Fruit fly (Drosophila melanogaster): ENCODE data around the gene CG2961.

Gene CG2961

DNA sequence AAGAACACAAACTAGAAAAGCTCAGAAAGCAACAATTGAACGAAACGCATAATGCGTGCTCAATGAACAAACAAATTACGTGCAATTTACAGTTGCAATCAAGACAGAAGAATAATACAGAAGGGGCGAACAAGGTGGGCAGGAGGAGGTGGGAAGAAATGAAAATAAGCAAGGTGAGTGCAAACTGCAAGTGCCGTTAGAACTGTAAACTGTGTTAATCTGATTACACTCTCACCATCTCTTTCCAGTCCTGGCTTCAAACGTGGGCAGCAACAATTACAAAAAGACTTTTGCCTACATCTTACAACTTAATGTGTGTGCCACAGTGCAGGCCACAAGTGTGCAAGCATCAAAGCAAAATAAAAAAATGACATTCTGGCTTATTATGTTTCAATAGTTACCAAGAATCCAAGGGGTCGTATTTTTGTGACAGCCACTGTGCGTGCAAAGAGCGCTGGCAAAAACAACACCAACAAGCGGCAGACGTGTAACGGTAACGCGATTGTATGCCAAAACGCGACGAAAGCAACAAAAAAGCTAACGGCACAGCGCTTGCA is 22.5 kb downstream of the CG2961 start (continued):
- no peak for TF ChIP-seq fkh (GFP tag; optimal IDR thresholded peaks at IDR 0.05)
- TF ChIP-seq CG10669 (GFP tag; optimal IDR thresholded peaks at IDR 0.05) = peak; percentile 15
- TF ChIP-seq CG8632 (GFP tag; optimal IDR thresholded peaks at IDR 0.05) = peak; percentile 9
- TF ChIP-seq lz (GFP tag; optimal IDR thresholded peaks at IDR 0.05) = peak; percentile 38
- TF ChIP-seq CG6854 (GFP tag; optimal IDR thresholded peaks at IDR 0.05) = no peak
- no peak for TF ChIP-seq CG9139 (GFP tag; optimal IDR thresholded peaks at IDR 0.05)
- TF ChIP-seq CG6276 (GFP tag; optimal IDR thresholded peaks at IDR 0.05) = peak; percentile 41
- no peak for TF ChIP-seq Blimp-1 (GFP tag; optimal IDR thresholded peaks at IDR 0.05)
- TF ChIP-seq achi (GFP tag; optimal IDR thresholded peaks at IDR 0.05) = peak; percentile 22
- TF ChIP-seq CG6163 (GFP tag; IDR thresholded peaks at IDR 0.05) = peak; percentile 66; the same call in 2 of the 3 replicates
- TF ChIP-seq CG34406 (GFP tag; optimal IDR thresholded peaks at IDR 0.05) = peak; percentile 12
- peak in 1 of 2 experiments; percentile 27 for TF ChIP-seq salr (GFP tag; optimal IDR thresholded peaks at IDR 0.05)
- TF ChIP-seq fd59A (GFP tag; optimal IDR thresholded peaks at IDR 0.05) = no peak
- TF ChIP-seq CG11762 (GFP tag; optimal IDR thresholded peaks at IDR 0.05; ENCODE audit: insufficient read depth) = peak; percentile 0
- TF ChIP-seq OdsH (GFP tag; optimal IDR thresholded peaks at IDR 0.05) = peak; percentile 58
- TF ChIP-seq Lpt (GFP tag; optimal IDR thresholded peaks at IDR 0.05) = peak; percentile 22
- peak; percentile 21 for TF ChIP-seq Sox15 (GFP tag; optimal IDR thresholded peaks at IDR 0.05)
- TF ChIP-seq CG15336 (GFP tag; IDR thresholded peaks at IDR 0.05) = peak; percentile 64
- TF ChIP-seq CG11902 (GFP tag; optimal IDR thresholded peaks at IDR 0.05) = no peak
- no peak for TF ChIP-seq CG16779 (tag; optimal IDR thresholded peaks at IDR 0.05)
- TF ChIP-seq Eip93F (GFP tag; optimal IDR thresholded peaks at IDR 0.05) = no peak
- TF ChIP-seq Sox14 (GFP tag; optimal IDR thresholded peaks at IDR 0.05) = no peak

DNA sequence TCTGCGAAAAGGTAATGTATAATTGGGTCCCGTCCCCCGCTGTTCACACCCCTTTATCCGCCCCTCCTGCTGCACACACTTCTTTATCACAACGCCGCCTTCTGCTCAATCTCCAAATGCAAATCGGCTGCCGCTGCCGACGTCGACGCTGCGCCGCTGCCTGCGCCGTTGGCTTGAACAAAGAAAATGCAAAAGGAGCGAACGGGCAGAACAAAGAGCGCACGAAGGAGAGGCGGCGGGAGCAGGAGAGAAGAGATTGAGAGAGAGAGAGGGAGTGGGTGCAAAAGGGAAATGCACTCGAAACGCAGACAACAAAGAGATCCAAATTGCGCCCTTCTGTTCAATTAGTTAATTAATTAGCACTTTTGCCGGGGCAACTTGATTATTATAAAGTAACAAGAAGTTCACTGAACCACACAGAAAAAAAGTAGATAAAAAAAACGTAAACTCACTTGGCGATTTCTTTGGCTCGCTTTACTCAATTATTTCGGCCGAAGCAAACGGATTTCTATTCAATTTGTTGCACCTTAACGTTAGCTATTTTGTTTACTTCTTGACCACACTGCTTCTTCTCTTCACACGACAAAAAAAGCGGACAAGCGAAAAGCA is 23.2 kb downstream of the CG2961 start:
- no peak for TF ChIP-seq fkh (GFP tag; optimal IDR thresholded peaks at IDR 0.05)
- TF ChIP-seq Gug (GFP tag; IDR thresholded peaks at IDR 0.05) = no peak
- no peak for TF ChIP-seq esn (GFP tag; optimal IDR thresholded peaks at IDR 0.05)
- no peak for TF ChIP-seq Hr39 (GFP tag; optimal IDR thresholded peaks at IDR 0.05)
- TF ChIP-seq CG4318 (GFP tag; optimal IDR thresholded peaks at IDR 0.05) = no peak
- TF ChIP-seq dac (GFP tag; optimal IDR thresholded peaks at IDR 0.05) = no peak
- TF ChIP-seq Eip78C (GFP tag) = peak; percentile 63
- TF ChIP-seq CG11902 (GFP tag; optimal IDR thresholded peaks at IDR 0.05) = no peak
- TF ChIP-seq Ets96B (tag; optimal IDR thresholded peaks at IDR 0.05) = no peak
- peak; percentile 62 for TF ChIP-seq CG6163 (GFP tag; IDR thresholded peaks at IDR 0.05)
- TF ChIP-seq vri (GFP tag; optimal IDR thresholded peaks at IDR 0.05) = peak; percentile 12
- no peak for TF ChIP-seq CG1621 (tag; optimal IDR thresholded peaks at IDR 0.05)
- peak; percentile 66 for TF ChIP-seq svp (GFP tag)
- TF ChIP-seq CG6808 (GFP tag; optimal IDR thresholded peaks at IDR 0.05) = peak; percentile 20
- TF ChIP-seq CG3919 (GFP tag; optimal IDR thresholded peaks at IDR 0.05) = no peak
- no peak for TF ChIP-seq Lpt (GFP tag; optimal IDR thresholded peaks at IDR 0.05)
- TF ChIP-seq CG8119 (GFP tag; IDR thresholded peaks at IDR 0.05) = no peak
- TF ChIP-seq fd59A (GFP tag; optimal IDR thresholded peaks at IDR 0.05) = no peak
- no peak for TF ChIP-seq acj6 (GFP tag; optimal IDR thresholded peaks at IDR 0.05)
- no peak for TF ChIP-seq CG8319 (GFP tag; optimal IDR thresholded peaks at IDR 0.05)
- no peak for TF ChIP-seq Ets21C (GFP tag; optimal IDR thresholded peaks at IDR 0.05)
- no peak for TF ChIP-seq OdsH (GFP tag; optimal IDR thresholded peaks at IDR 0.05)
- TF ChIP-seq Smox (GFP tag; optimal IDR thresholded peaks at IDR 0.05) = no peak
- peak; percentile 99 for TF ChIP-seq Sox14 (GFP tag; optimal IDR thresholded peaks at IDR 0.05)
- TF ChIP-seq CG6854 (GFP tag; optimal IDR thresholded peaks at IDR 0.05) = no peak
- no peak for TF ChIP-seq cyc (GFP tag; optimal IDR thresholded peaks at IDR 0.05)
- TF ChIP-seq CG16779 (tag; optimal IDR thresholded peaks at IDR 0.05) = no peak
- TF ChIP-seq CG9139 (GFP tag; optimal IDR thresholded peaks at IDR 0.05) = peak; percentile 21
